Fruit fly (Drosophila melanogaster) whole organism, embryonic: ENCODE results near the gene atl.

ENCODE experiments used
- Antp ChIP-seq: fragments of 200-800 bp; sonication (Bioruptor generic); optimal IDR thresholded peaks from 3 replicates; lab custom pipeline; 2016; ENCODE audit warnings: missing biosample characterization, missing genetic modification characterization
- Atf6 ChIP-seq: fragments of 200-800 bp; sonication (Bioruptor generic); IDR thresholded peaks from 2 replicates; pipeline ENCODE4 v1.3.6; 2022; ENCODE audit warnings: missing biosample characterization, missing genetic modification characterization
- B-H2 ChIP-seq: fragments of 200-800 bp; sonication (Bioruptor generic); optimal IDR thresholded peaks from 2 replicates; lab custom pipeline; 2018; ENCODE audit warnings: missing biosample characterization, mild to moderate bottlenecking, missing genetic modification characterization
- CG10979 ChIP-seq: fragments of 200-800 bp; sonication (Bioruptor generic); optimal IDR thresholded peaks from 2 replicates; lab custom pipeline; 2018; ENCODE audit warnings: missing biosample characterization, mild to moderate bottlenecking, missing genetic modification characterization, moderate library complexity
- CG12236 ChIP-seq: fragments of 200-800 bp; sonication (Bioruptor generic); optimal IDR thresholded peaks from 2 replicates; lab custom pipeline; 2016; ENCODE audit warnings: missing biosample characterization, missing genetic modification characterization
- CG12769 ChIP-seq: fragments of 200-800 bp; sonication (Bioruptor generic); optimal IDR thresholded peaks from 2 replicates; lab custom pipeline; 2019; ENCODE audit warnings: missing biosample characterization, mild to moderate bottlenecking, missing genetic modification characterization, moderate library complexity
- CG16813 ChIP-seq: fragments of 200-800 bp; sonication (Bioruptor generic); IDR thresholded peaks from 3 replicates; pipeline ENCODE4 v1.3.6; 2022; ENCODE audit warnings: missing biosample characterization, missing genetic modification characterization; ENCODE audit not compliant: partially characterized antibody
- CG17568 ChIP-seq: fragments of 200-800 bp; sonication (Bioruptor generic); optimal IDR thresholded peaks from 2 replicates; lab custom pipeline; 2018; ENCODE audit warnings: missing biosample characterization, mild to moderate bottlenecking, missing genetic modification characterization, moderate library complexity
- CG18476 ChIP-seq: fragments of 200-800 bp; sonication (Bioruptor generic); optimal IDR thresholded peaks from 2 replicates; lab custom pipeline; 2016; ENCODE audit warnings: missing biosample characterization, mild to moderate bottlenecking, missing genetic modification characterization
- CG2875 ChIP-seq: fragments of 200-800 bp; sonication (Bioruptor generic); optimal IDR thresholded peaks from 2 replicates; lab custom pipeline; 2017; ENCODE audit warnings: missing biosample characterization, mild to moderate bottlenecking, missing genetic modification characterization, missing genetic modification reagents
- CG4617 ChIP-seq: fragments of 200-800 bp; sonication (Bioruptor generic); optimal IDR thresholded peaks from 3 replicates; lab custom pipeline; 2016; ENCODE audit warnings: missing biosample characterization, missing genetic modification characterization, borderline replicate concordance
- CG4820 ChIP-seq: fragments of 200-800 bp; sonication (Bioruptor generic); optimal IDR thresholded peaks from 3 replicates; lab custom pipeline; 2016; ENCODE audit warnings: missing biosample characterization, missing genetic modification characterization
- CG6254 ChIP-seq: fragments of 200-800 bp; sonication (Bioruptor generic); optimal IDR thresholded peaks from 3 replicates; lab custom pipeline; 2017; ENCODE audit warnings: mild to moderate bottlenecking, missing biosample characterization, missing genetic modification reagents, missing genetic modification characterization
- CG7372 ChIP-seq: fragments of 200-800 bp; sonication (Bioruptor generic); IDR thresholded peaks from 2 replicates; pipeline ENCODE4 v1.3.6; 2022; ENCODE audit warnings: missing biosample characterization, missing genetic modification characterization
- CG7745 ChIP-seq: fragments of 200-800 bp; sonication (Bioruptor generic); optimal IDR thresholded peaks from 2 replicates; lab custom pipeline; 2018; ENCODE audit warnings: missing biosample characterization, mild to moderate bottlenecking, missing genetic modification characterization, moderate library complexity
- CG8359 ChIP-seq: fragments of 200-800 bp; sonication (Bioruptor generic); optimal IDR thresholded peaks from 2 replicates; lab custom pipeline; 2017; ENCODE audit warnings: missing biosample characterization, mild to moderate bottlenecking, missing genetic modification characterization, borderline replicate concordance
- CG9609 ChIP-seq: fragments of 200-800 bp; sonication (Bioruptor generic); optimal IDR thresholded peaks from 3 replicates; lab custom pipeline; 2016; ENCODE audit warnings: missing biosample characterization, missing genetic modification characterization
- CHES-1-like ChIP-seq: fragments of 200-800 bp; sonication (Bioruptor generic); optimal IDR thresholded peaks from 2 replicates; lab custom pipeline; 2016; ENCODE audit warnings: missing biosample characterization, missing genetic modification characterization
- D ChIP-seq, 2 experiments: fragments of 200-800 bp in 1 of 2; fragments of >200 bp in 1 of 2; sonication (Bioruptor generic) in 1 of 2; optimal IDR thresholded peaks; 2 replicates in 1 of 2; 3 replicates in 1 of 2; lab custom pipeline; 2017; ENCODE audit warnings: mild to moderate bottlenecking in 1 of 2, missing biosample characterization in 1 of 2, missing genetic modification characterization in 1 of 2, missing genetic modification reagents in 1 of 2
- Dp ChIP-seq: fragments of 200-800 bp; sonication (Bioruptor generic); optimal IDR thresholded peaks from 2 replicates; lab custom pipeline; 2018; ENCODE audit warnings: missing biosample characterization, mild to moderate bottlenecking, missing genetic modification characterization, moderate library complexity
- Drgx ChIP-seq: fragments of 200-800 bp; sonication (Bioruptor generic); IDR thresholded peaks from 2 replicates; pipeline ENCODE4 v1.3.6; 2022; ENCODE audit warnings: missing biosample characterization, missing genetic modification characterization
- E2f1 ChIP-seq: fragments of 200-800 bp; sonication (Bioruptor generic); IDR thresholded peaks from 2 replicates; pipeline ENCODE4 v1.3.6; 2022; ENCODE audit warnings: missing biosample characterization, missing genetic modification characterization
- H15 ChIP-seq: fragments of 200-800 bp; sonication (Bioruptor generic); IDR thresholded peaks from 3 replicates; pipeline ENCODE4 v1.3.6; 2022; ENCODE audit warnings: missing biosample characterization, missing genetic modification characterization
- HLHmδ ChIP-seq: fragments of 200-800 bp; sonication (Bioruptor generic); optimal IDR thresholded peaks from 2 replicates; lab custom pipeline; 2018; ENCODE audit warnings: missing biosample characterization, mild to moderate bottlenecking, missing genetic modification characterization, moderate library complexity
- Hmx ChIP-seq: fragments of 200-800 bp; sonication (Bioruptor generic); optimal IDR thresholded peaks from 2 replicates; lab custom pipeline; 2016; ENCODE audit warnings: missing biosample characterization, missing genetic modification characterization
- Nf-YA ChIP-seq: fragments of 200-800 bp; sonication (Bioruptor generic); IDR thresholded peaks from 2 replicates; pipeline ENCODE4 v1.3.6; 2022; ENCODE audit warnings: missing biosample characterization, missing genetic modification characterization
- Nf-YC ChIP-seq: fragments of 200-800 bp; optimal IDR thresholded peaks from 3 replicates; lab custom pipeline; 2019; ENCODE audit warnings: missing biosample characterization, mild to moderate bottlenecking, missing genetic modification characterization, moderate library complexity
- Oli ChIP-seq: fragments of 200-800 bp; sonication (Bioruptor generic); optimal IDR thresholded peaks from 2 replicates; lab custom pipeline; 2018; ENCODE audit warnings: missing biosample characterization, mild to moderate bottlenecking, missing genetic modification characterization, moderate library complexity
- Sin3A ChIP-seq: fragments of >200 bp; optimal IDR thresholded peaks from 2 replicates; lab custom pipeline; 2018
- Six4 ChIP-seq: fragments of 200-800 bp; sonication (Bioruptor generic); optimal IDR thresholded peaks from 2 replicates; lab custom pipeline; 2016; ENCODE audit warnings: missing biosample characterization, missing genetic modification characterization
- Sry-β ChIP-seq: fragments of 200-800 bp; sonication (Bioruptor generic); optimal IDR thresholded peaks from 2 replicates; lab custom pipeline; 2018; ENCODE audit warnings: missing biosample characterization, mild to moderate bottlenecking, missing genetic modification characterization, moderate library complexity
- amos ChIP-seq: fragments of 200-800 bp; sonication (Bioruptor generic); IDR thresholded peaks from 2 replicates; pipeline ENCODE4 v1.3.6; 2022; ENCODE audit warnings: missing biosample characterization, missing genetic modification characterization; ENCODE audit not compliant: partially characterized antibody
- ash1 ChIP-seq: fragments of 200-800 bp; sonication (Bioruptor generic); optimal IDR thresholded peaks from 2 replicates; lab custom pipeline; 2018; ENCODE audit warnings: missing biosample characterization, mild to moderate bottlenecking, missing genetic modification characterization
- cg ChIP-seq: fragments of 200-800 bp; sonication (Bioruptor generic); optimal IDR thresholded peaks from 3 replicates; lab custom pipeline; 2019; ENCODE audit warnings: missing biosample characterization, mild to moderate bottlenecking, missing genetic modification characterization, moderate library complexity
- chm ChIP-seq: fragments of 200-800 bp; sonication (Bioruptor generic); IDR thresholded peaks from 2 replicates; pipeline ENCODE4 v1.3.6; 2022; ENCODE audit warnings: missing biosample characterization, missing genetic modification characterization
- cwo ChIP-seq: fragments of 200-800 bp; sonication (Bioruptor generic); optimal IDR thresholded peaks from 3 replicates; lab custom pipeline; 2017; ENCODE audit warnings: missing biosample characterization, missing genetic modification characterization, mild to moderate bottlenecking, moderate library complexity, missing genetic modification reagents
- dysf ChIP-seq: fragments of 200-800 bp; sonication (Bioruptor generic); IDR thresholded peaks from 3 replicates; pipeline ENCODE4 v1.3.6; 2022; ENCODE audit warnings: missing biosample characterization, missing genetic modification characterization
- eve ChIP-seq, 2 experiments: fragments of >200 bp; optimal IDR thresholded peaks; 2 replicates each; lab custom pipeline; 2017; ENCODE audit warnings: missing biosample characterization in 2 of 2, missing genetic modification characterization in 2 of 2
- gem ChIP-seq: fragments of 200-800 bp; sonication (Bioruptor generic); optimal IDR thresholded peaks from 2 replicates; lab custom pipeline; 2019; ENCODE audit warnings: missing biosample characterization, mild to moderate bottlenecking, missing genetic modification characterization, moderate library complexity
- her ChIP-seq: fragments of 200-800 bp; sonication (Bioruptor generic); optimal IDR thresholded peaks from 2 replicates; lab custom pipeline; 2016; ENCODE audit warnings: missing biosample characterization, missing genetic modification characterization
- jumu ChIP-seq: fragments of 200-800 bp; sonication (Bioruptor generic); optimal IDR thresholded peaks from 3 replicates; lab custom pipeline; 2016; ENCODE audit warnings: missing biosample characterization, missing genetic modification characterization
- mam ChIP-seq: fragments of 200-800 bp; sonication (Bioruptor generic); optimal IDR thresholded peaks from 3 replicates; lab custom pipeline; 2016; ENCODE audit warnings: missing biosample characterization, missing genetic modification characterization
- nerfin-1 ChIP-seq: fragments of 200-800 bp; sonication (Bioruptor generic); optimal IDR thresholded peaks from 3 replicates; lab custom pipeline; 2019; ENCODE audit warnings: missing biosample characterization, mild to moderate bottlenecking, missing genetic modification characterization, moderate library complexity
- prd ChIP-seq, 3 experiments: fragments of >200 bp in 2 of 3; fragments of 200-800 bp in 1 of 3; sonication (Bioruptor generic) in 1 of 3; optimal IDR thresholded peaks in 2 of 3; IDR thresholded peaks in 1 of 3; 2 replicates in 2 of 3; 3 replicates in 1 of 3; pipeline versions ENCODE4 v1.3.6 to Lab custom; 2017 to 2022; ENCODE audit warnings: missing biosample characterization in 1 of 3, missing genetic modification characterization in 1 of 3
- pum ChIP-seq: fragments of 200-800 bp; sonication (Bioruptor generic); optimal IDR thresholded peaks from 2 replicates; lab custom pipeline; 2016; ENCODE audit warnings: missing biosample characterization, missing genetic modification characterization
- ranshi ChIP-seq: fragments of 200-800 bp; sonication (Bioruptor generic); IDR thresholded peaks from 2 replicates; pipeline ENCODE4 v1.3.6; 2022; ENCODE audit warnings: missing biosample characterization, missing genetic modification characterization
- run ChIP-seq: fragments of 200-800 bp; sonication (Bioruptor generic); optimal IDR thresholded peaks from 3 replicates; lab custom pipeline; 2018; ENCODE audit warnings: missing biosample characterization, mild to moderate bottlenecking, missing genetic modification characterization
- ssp ChIP-seq: fragments of 200-800 bp; sonication (Bioruptor generic); IDR thresholded peaks from 2 replicates; pipeline ENCODE4 v1.3.6; 2022; ENCODE audit warnings: missing biosample characterization, missing genetic modification characterization
- tap ChIP-seq: fragments of 200-800 bp; optimal IDR thresholded peaks from 3 replicates; lab custom pipeline; 2019; ENCODE audit warnings: missing biosample characterization, mild to moderate bottlenecking, missing genetic modification characterization, moderate library complexity
- trh ChIP-seq: fragments of 200-800 bp; sonication (Bioruptor generic); optimal IDR thresholded peaks from 2 replicates; lab custom pipeline; 2016; ENCODE audit warnings: missing biosample characterization, missing genetic modification characterization

Gene atl

dm6 chr3R:24585042-24585698, 40.3 kb upstream of the atl start, which contains the start of the genes CG13625 and mld (continued):
- TF ChIP-seq CG9609 (GFP tag; lab: Kevin White, UChicago), result no peak
- TF ChIP-seq E2f1 (GFP tag; lab: Robert Waterston, UW), result no peak
- no peak for TF ChIP-seq HLHmδ (GFP tag; lab: Kevin White, UChicago)
- TF ChIP-seq CG17568 (GFP tag; lab: Kevin White, UChicago), result no peak
- no peak for TF ChIP-seq Oli (tag; lab: Kevin White, UChicago)
- no peak for TF ChIP-seq gem
- no peak for TF ChIP-seq CG7745 (tag; lab: Kevin White, UChicago)
- peak; percentile 80 for TF ChIP-seq Sin3A (lab: Kevin White, UChicago)
- TF ChIP-seq trh (GFP tag; lab: Kevin White, UChicago), result no peak
- TF ChIP-seq nerfin-1 (tag; lab: Kevin White, UChicago), result peak; percentile 14
- TF ChIP-seq Nf-YC (tag; lab: Kevin White, UChicago), result peak; percentile 29
- no peak for TF ChIP-seq dysf (GFP tag; lab: Robert Waterston, UW)
- TF ChIP-seq cwo (GFP tag; lab: Kevin White, UChicago), result no peak
- TF ChIP-seq CG6254, result no peak
- TF ChIP-seq CG12236, result no peak
- TF ChIP-seq her (GFP tag; lab: Kevin White, UChicago), result no peak
- TF ChIP-seq prd (optimal IDR thresholded peaks at IDR 0.05; lab: Kevin White, UChicago), result no peak
- TF ChIP-seq prd (GFP tag; IDR thresholded peaks at IDR 0.05; lab: Robert Waterston, UW), result no peak
- TF ChIP-seq CG16813 (GFP tag; lab: Robert Waterston, UW), result no peak
- TF ChIP-seq Hmx, result no peak
- no peak for TF ChIP-seq CG8359 (GFP tag; lab: Kevin White, UChicago)
- TF ChIP-seq mam (GFP tag; lab: Kevin White, UChicago), result no peak
- TF ChIP-seq pum (GFP tag; lab: Kevin White, UChicago), result no peak
- no peak for TF ChIP-seq run
- TF ChIP-seq chm (GFP tag; lab: Robert Waterston, UW), result no peak
- TF ChIP-seq CG18476 (GFP tag; lab: Kevin White, UChicago), result no peak
- TF ChIP-seq tap (tag; lab: Kevin White, UChicago), result no peak
- no peak for TF ChIP-seq Nf-YA (GFP tag; lab: Robert Waterston, UW)
- no peak for TF ChIP-seq Drgx (GFP tag; lab: Robert Waterston, UW)
- TF ChIP-seq CG4820 (GFP tag; lab: Kevin White, UChicago), result no peak
- TF ChIP-seq jumu (GFP tag; lab: Kevin White, UChicago), result no peak
- TF ChIP-seq Antp (GFP tag; lab: Kevin White, UChicago), result peak; percentile 37
- no peak for TF ChIP-seq ranshi
- TF ChIP-seq CG12769, result no peak
- no peak for TF ChIP-seq CG10979
- TF ChIP-seq amos (GFP tag; lab: Robert Waterston, UW), result no peak
- TF ChIP-seq H15 (GFP tag; lab: Robert Waterston, UW), result no peak
- no peak for TF ChIP-seq Six4 (GFP tag; lab: Kevin White, UChicago)
- no peak for TF ChIP-seq eve (GFP tag; optimal IDR thresholded peaks at IDR 0.05; lab: Kevin White, UChicago)
- no peak for TF ChIP-seq ash1 (GFP tag; lab: Kevin White, UChicago)
- peak; percentile 85 for TF ChIP-seq Dp (GFP tag; lab: Kevin White, UChicago)
- TF ChIP-seq Sry-β (GFP tag; lab: Kevin White, UChicago), result no peak
- TF ChIP-seq CG4617 (GFP tag; lab: Kevin White, UChicago), result peak; percentile 32
- no peak for TF ChIP-seq Atf6 (GFP tag; lab: Robert Waterston, UW)
- TF ChIP-seq D (optimal IDR thresholded peaks at IDR 0.05; lab: Kevin White, UChicago), result no peak
- TF ChIP-seq D (GFP tag; optimal IDR thresholded peaks at IDR 0.05; lab: Kevin White, UChicago), result no peak
- no peak for TF ChIP-seq cg (GFP tag; lab: Kevin White, UChicago)
- no peak for TF ChIP-seq B-H2 (GFP tag; lab: Kevin White, UChicago)
- no peak for TF ChIP-seq CG7372 (GFP tag; lab: Robert Waterston, UW)
- TF ChIP-seq CHES-1-like, result peak; percentile 15
- no peak for TF ChIP-seq ssp
- no peak for TF ChIP-seq CG2875
